Fruit fly (Drosophila melanogaster) whole organism, pupa: ENCODE data around the gene CG33932.

Experiments used
- CG12605 ChIP-seq: fragments of 200-800 bp; sonication (Bioruptor generic); IDR thresholded peaks from 2 replicates; pipeline ENCODE4 v1.3.6; 2022; ENCODE audit warnings: missing biosample characterization, missing genetic modification characterization
- CG13204 ChIP-seq: fragments of 200-800 bp; sonication (Bioruptor generic); optimal IDR thresholded peaks from 2 replicates; lab custom pipeline; 2018; ENCODE audit warnings: missing biosample characterization, mild to moderate bottlenecking, missing genetic modification characterization, moderate library complexity
- CG15710 ChIP-seq: fragments of 200-800 bp; sonication (Bioruptor generic); optimal IDR thresholded peaks from 2 replicates; lab custom pipeline; 2018; ENCODE audit warnings: missing biosample characterization, mild to moderate bottlenecking, missing genetic modification characterization, moderate library complexity
- CG32121 ChIP-seq: fragments of 200-800 bp; sonication (Bioruptor generic); IDR thresholded peaks from 2 replicates; pipeline ENCODE4 v1.3.6; 2022; ENCODE audit warnings: missing biosample characterization, missing genetic modification characterization
- CG4496 ChIP-seq: fragments of 200-800 bp; sonication (Bioruptor generic); IDR thresholded peaks from 3 replicates; pipeline ENCODE4 v1.3.6; 2022; ENCODE audit warnings: missing biosample characterization, missing genetic modification characterization
- D1 ChIP-seq: fragments of 200-800 bp; sonication (Bioruptor generic); optimal IDR thresholded peaks from 2 replicates; lab custom pipeline; 2018; ENCODE audit warnings: missing biosample characterization, mild to moderate bottlenecking, missing genetic modification characterization, moderate library complexity
- EcR ChIP-seq: fragments of 200-800 bp; sonication (Bioruptor generic); optimal IDR thresholded peaks from 3 replicates; lab custom pipeline; 2019; ENCODE audit warnings: missing biosample characterization, missing genetic modification characterization, mild to moderate bottlenecking, moderate library complexity, missing genetic modification reagents
- Pif1B ChIP-seq: fragments of 200-800 bp; sonication (Bioruptor generic); optimal IDR thresholded peaks from 3 replicates; lab custom pipeline; 2016; ENCODE audit warnings: missing biosample characterization, missing genetic modification characterization
- fd96Ca ChIP-seq: fragments of 200-800 bp; sonication (Bioruptor generic); IDR thresholded peaks from 3 replicates; pipeline ENCODE4 v1.3.6; 2022; ENCODE audit warnings: missing biosample characterization, missing genetic modification characterization

dm6 chrX:19775055-19775645 lies 30.9 kb downstream of the CG33932 start:
- TF ChIP-seq CG4496 (GFP tag; lab: Robert Waterston, UW) = no peak; the same call in 2 of the 3 replicates
- no peak for TF ChIP-seq fd96Ca (GFP tag; lab: Robert Waterston, UW)
- TF ChIP-seq CG13204 = no peak
- TF ChIP-seq CG12605 (GFP tag; lab: Robert Waterston, UW) = no peak
- no peak for TF ChIP-seq EcR
- TF ChIP-seq D1 (tag; lab: Kevin White, UChicago) = no peak
- no peak for TF ChIP-seq Pif1B
- no peak for TF ChIP-seq CG15710
- TF ChIP-seq CG32121 = no peak
